Worm (Caenorhabditis elegans) whole organism, L3 larva: ENCODE measurements around the gene cdf-1.

Experiments
- ceh-28 ChIP-seq: fragments of 150-350 bp; optimal IDR thresholded peaks from 2 replicates; lab custom pipeline; 2014; ENCODE audit warnings: missing biosample characterization, missing genetic modification reagents, missing genetic modification characterization
- egl-27 ChIP-seq: sonication (generic microtip); optimal IDR thresholded peaks from 4 replicates; lab custom pipeline; 2017; ENCODE audit warnings: missing biosample characterization, missing genetic modification reagents, missing genetic modification characterization
- elt-1 ChIP-seq: fragments of 150-350 bp; optimal IDR thresholded peaks from 2 replicates; lab custom pipeline; 2014; ENCODE audit warnings: missing biosample characterization, missing genetic modification characterization
- lsy-12 ChIP-seq: sonication (generic microtip); optimal IDR thresholded peaks from 2 replicates; lab custom pipeline; 2016; ENCODE audit warnings: mild to moderate bottlenecking, missing genetic modification characterization, missing compliant biosample characterization
- nhr-237 ChIP-seq: fragments of 150-350 bp; optimal IDR thresholded peaks from 2 replicates; lab custom pipeline; 2014; ENCODE audit warnings: missing biosample characterization, missing genetic modification characterization
- nhr-28 ChIP-seq: fragments of 150-350 bp; optimal IDR thresholded peaks from 2 replicates; lab custom pipeline; 2014; ENCODE audit warnings: missing biosample characterization, missing genetic modification characterization

ce11 chrX:6511985-6512384 is 7.0 kb upstream of the cdf-1 start, which contains the start of gene ttr-35:
- TF ChIP-seq ceh-28 (tag; lab: Kevin White, UChicago) (no peak), nhr-237 (tag; lab: Kevin White, UChicago) (no peak), elt-1 (tag; lab: Kevin White, UChicago) (no peak), nhr-28 (tag; lab: Kevin White, UChicago) (no peak), lsy-12 (tag; lab: Kevin White, UChicago) (no peak), egl-27 (no peak)
